Worm (Caenorhabditis elegans) whole organism, late embryonic: Measurements from ENCODE around the gene mks-5.

Source experiments
- C08G9.2 ChIP-seq: sonication (generic microtip); optimal IDR thresholded peaks from 2 replicates; lab custom pipeline; 2016; ENCODE audit warnings: mild to moderate bottlenecking, missing genetic modification characterization, moderate library complexity, missing compliant biosample characterization
- F13H6.1 ChIP-seq: sonication (generic microtip); optimal IDR thresholded peaks from 2 replicates; lab custom pipeline; 2016; ENCODE audit warnings: missing genetic modification characterization, missing compliant biosample characterization
- K09A11.1 ChIP-seq: sonication (generic microtip); optimal IDR thresholded peaks from 2 replicates; lab custom pipeline; 2017; ENCODE audit warnings: antibody characterized with exemption, mild to moderate bottlenecking, missing genetic modification characterization, missing compliant biosample characterization; ENCODE audit not compliant: insufficient read depth
- T23F11.4 ChIP-seq: fragments of 200-800 bp; sonication (Bioruptor generic); optimal IDR thresholded peaks from 2 replicates; lab custom pipeline; 2018; ENCODE audit warnings: mild to moderate bottlenecking, missing genetic modification characterization, missing compliant biosample characterization
- ahr-1 ChIP-seq: sonication (generic microtip); optimal IDR thresholded peaks from 2 replicates; lab custom pipeline; 2016; ENCODE audit warnings: missing genetic modification characterization, missing compliant biosample characterization
- ama-1 ChIP-seq: fragments of 150-350 bp; optimal IDR thresholded peaks from 2 replicates; lab custom pipeline; 2014
- ceh-18 ChIP-seq: sonication (generic microtip); optimal IDR thresholded peaks from 2 replicates; lab custom pipeline; 2016; ENCODE audit warnings: missing genetic modification characterization, missing compliant biosample characterization
- ceh-2 ChIP-seq: sonication (generic microtip); optimal IDR thresholded peaks from 2 replicates; lab custom pipeline; 2016; ENCODE audit warnings: missing genotype, missing genetic modification characterization, missing compliant biosample characterization
- ceh-45 ChIP-seq: fragments of 200-800 bp; sonication (Bioruptor generic); IDR thresholded peaks from 2 replicates; pipeline ENCODE4 v1.3.6; 2022; ENCODE audit warnings: missing genetic modification reagents, missing genetic modification characterization, missing compliant biosample characterization
- ceh-48 ChIP-seq: sonication (generic microtip); optimal IDR thresholded peaks from 2 replicates; lab custom pipeline; 2016; ENCODE audit warnings: missing genetic modification characterization, inconsistent platforms, missing compliant biosample characterization
- ceh-9 ChIP-seq: sonication (generic microtip); optimal IDR thresholded peaks from 2 replicates; lab custom pipeline; 2016; ENCODE audit warnings: mild to moderate bottlenecking, missing genetic modification characterization, inconsistent platforms, missing compliant biosample characterization
- dmd-4 ChIP-seq: sonication (generic microtip); optimal IDR thresholded peaks from 2 replicates; lab custom pipeline; 2016; ENCODE audit warnings: borderline replicate concordance, missing genetic modification characterization, missing compliant biosample characterization
- dve-1 ChIP-seq: sonication (generic microtip); optimal IDR thresholded peaks from 2 replicates; lab custom pipeline; 2017; ENCODE audit warnings: antibody characterized with exemption, mild to moderate bottlenecking, missing genetic modification characterization, missing compliant biosample characterization
- elt-2 ChIP-seq: sonication (generic microtip); optimal IDR thresholded peaks from 2 replicates; lab custom pipeline; 2016; ENCODE audit warnings: missing genetic modification reagents, missing genetic modification characterization, missing compliant biosample characterization
- elt-4 ChIP-seq: sonication (generic microtip); optimal IDR thresholded peaks from 2 replicates; lab custom pipeline; 2016; ENCODE audit warnings: missing genetic modification characterization, missing compliant biosample characterization
- eyg-1 ChIP-seq: sonication (generic microtip); optimal IDR thresholded peaks from 2 replicates; lab custom pipeline; 2016; ENCODE audit warnings: missing genotype, missing genetic modification characterization, missing compliant biosample characterization
- fkh-6 ChIP-seq: sonication (generic microtip); optimal IDR thresholded peaks from 2 replicates; lab custom pipeline; 2016; ENCODE audit warnings: missing genetic modification characterization, missing compliant biosample characterization
- hlh-13 ChIP-seq: fragments of 200-800 bp; sonication (Bioruptor generic); optimal IDR thresholded peaks from 2 replicates; lab custom pipeline; 2018; ENCODE audit warnings: mild to moderate bottlenecking, missing genetic modification characterization, missing compliant biosample characterization
- hlh-6 ChIP-seq: sonication (generic microtip); optimal IDR thresholded peaks from 2 replicates; lab custom pipeline; 2016; ENCODE audit warnings: missing genotype, missing genetic modification characterization, missing compliant biosample characterization
- hlh-8 ChIP-seq: sonication (generic microtip); optimal IDR thresholded peaks from 2 replicates; lab custom pipeline; 2016; ENCODE audit warnings: missing genotype, missing genetic modification characterization, missing compliant biosample characterization
- lin-11 ChIP-seq: fragments of 200-800 bp; sonication (Bioruptor generic); optimal IDR thresholded peaks from 2 replicates; lab custom pipeline; 2018; ENCODE audit warnings: mild to moderate bottlenecking, missing genetic modification characterization, missing compliant biosample characterization
- nfya-1 ChIP-seq: sonication (generic microtip); optimal IDR thresholded peaks from 2 replicates; lab custom pipeline; 2017; ENCODE audit warnings: missing genetic modification characterization, mild to moderate bottlenecking, missing compliant biosample characterization, antibody characterized with exemption, moderate library complexity
- nhr-11 ChIP-seq: fragments of 150-350 bp; optimal IDR thresholded peaks from 2 replicates; lab custom pipeline; 2014; ENCODE audit warnings: missing biosample characterization, missing genetic modification characterization
- npax-4 ChIP-seq: sonication (generic microtip); optimal IDR thresholded peaks from 2 replicates; lab custom pipeline; 2016; ENCODE audit warnings: missing genetic modification characterization, missing compliant biosample characterization
- pag-3 ChIP-seq: sonication (generic microtip); optimal IDR thresholded peaks from 2 replicates; lab custom pipeline; 2016; ENCODE audit warnings: missing compliant biosample characterization, missing genetic modification characterization, borderline replicate concordance
- pax-1 ChIP-seq: fragments of 150-350 bp; optimal IDR thresholded peaks from 2 replicates; lab custom pipeline; 2014; ENCODE audit warnings: missing biosample characterization, missing genetic modification characterization
- pha-4 ChIP-seq: fragments of 150-350 bp; optimal IDR thresholded peaks from 2 replicates; lab custom pipeline; 2018; ENCODE audit warnings: missing biosample characterization, missing genetic modification reagents, missing genetic modification characterization
- pqm-1 ChIP-seq: sonication (generic microtip); optimal IDR thresholded peaks from 2 replicates; lab custom pipeline; 2016; ENCODE audit warnings: missing genetic modification characterization, missing compliant biosample characterization
- pros-1 ChIP-seq: fragments of 150-350 bp; optimal IDR thresholded peaks from 2 replicates; lab custom pipeline; 2014; ENCODE audit warnings: missing biosample characterization, missing genetic modification reagents, missing genetic modification characterization
- sdc-2 ChIP-seq: sonication (generic microtip); optimal IDR thresholded peaks from 2 replicates; lab custom pipeline; 2016; ENCODE audit warnings: missing genotype, missing genetic modification characterization, missing compliant biosample characterization
- sox-4 ChIP-seq: sonication (generic microtip); optimal IDR thresholded peaks from 2 replicates; lab custom pipeline; 2017; ENCODE audit warnings: mild to moderate bottlenecking, missing genetic modification characterization, inconsistent platforms, missing compliant biosample characterization
- ttx-3 ChIP-seq: sonication (generic microtip); optimal IDR thresholded peaks from 2 replicates; lab custom pipeline; 2016; ENCODE audit warnings: missing genetic modification reagents, missing genetic modification characterization, missing compliant biosample characterization
- unc-42 ChIP-seq: sonication (generic microtip); optimal IDR thresholded peaks from 2 replicates; lab custom pipeline; 2016; ENCODE audit warnings: missing genotype, missing genetic modification characterization, missing compliant biosample characterization
- zip-5 ChIP-seq: sonication (generic microtip); optimal IDR thresholded peaks from 2 replicates; lab custom pipeline; 2016; ENCODE audit warnings: missing genetic modification characterization, missing compliant biosample characterization

Gene mks-5

DNA sequence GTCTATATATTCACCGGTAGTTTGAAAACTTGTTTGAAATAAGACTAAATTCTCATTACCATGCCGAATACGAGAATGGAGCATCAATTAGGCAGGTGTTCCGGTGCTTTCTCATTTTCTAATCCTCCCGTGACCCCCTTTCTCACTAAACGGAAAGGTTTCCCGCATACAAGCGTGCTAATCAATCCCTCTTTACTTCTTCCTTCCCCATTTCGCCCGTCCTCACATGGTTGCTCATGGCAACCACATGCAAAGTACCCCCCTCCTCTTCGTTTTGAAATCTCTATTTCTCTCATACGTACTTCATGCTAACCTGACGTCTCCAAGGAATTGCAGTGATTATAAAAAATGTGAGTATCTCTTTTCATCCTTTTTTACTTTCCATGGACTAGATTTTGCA lies at the start of gene mks-5:
Gene mks-5, plus strand, starts transcription at position 301 of the 400 bp plus-strand sequence.
- TF ChIP-seq pros-1 (tag; lab: Kevin White, UChicago) (no peak), pax-1 (no peak), npax-4 (tag; lab: Kevin White, UChicago) (no peak), pha-4 (tag; lab: Kevin White, UChicago) (no peak), nfya-1 (tag; lab: Kevin White, UChicago) (no peak), hlh-8 (tag; lab: Kevin White, UChicago) (no peak)
- TF ChIP-seq, all 69 proteins: peak for 0

DNA sequence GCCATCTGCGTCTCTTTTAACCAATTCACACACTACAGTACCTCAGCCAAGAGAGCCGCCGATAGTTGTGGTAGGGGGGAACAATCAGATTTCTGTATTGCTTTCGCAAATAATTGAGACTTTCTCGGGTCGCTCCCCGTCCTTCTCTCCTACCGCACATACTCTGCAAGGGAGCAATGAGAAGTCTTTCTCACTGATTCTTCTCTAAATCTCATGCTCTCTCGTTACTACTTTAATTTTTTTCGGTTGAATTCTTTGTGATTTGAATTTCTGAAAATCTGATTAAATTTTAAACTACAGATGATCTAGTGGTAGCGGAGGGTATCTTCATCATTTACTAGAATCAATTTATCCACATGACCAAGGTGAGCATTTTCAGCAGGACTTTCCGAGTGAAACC lies 44.7 kb upstream of the mks-5 start, which contains the start of gene ptb-1:
Gene ptb-1, plus strand, starts transcription at position 301 of the 400 bp plus-strand sequence.
- TF ChIP-seq ceh-48 (tag; lab: Kevin White, UChicago) (no peak), pqm-1 (no peak), ttx-3 (tag; lab: Kevin White, UChicago) (no peak), dmd-4 (tag; lab: Kevin White, UChicago) (no peak), hlh-6 (tag; lab: Kevin White, UChicago) (no peak), T23F11.4 (GFP tag; lab: Kevin White, UChicago) (no peak), ceh-45 (GFP tag; lab: Robert Waterston, UW) (no peak), ceh-2 (tag; lab: Kevin White, UChicago) (no peak), pag-3 (tag; lab: Kevin White, UChicago) (no peak), zip-5 (tag; lab: Kevin White, UChicago) (no peak), pros-1 (tag; lab: Kevin White, UChicago) (no peak), lin-11 (no peak), C08G9.2 (tag; lab: Kevin White, UChicago) (no peak), elt-4 (no peak)

DNA sequence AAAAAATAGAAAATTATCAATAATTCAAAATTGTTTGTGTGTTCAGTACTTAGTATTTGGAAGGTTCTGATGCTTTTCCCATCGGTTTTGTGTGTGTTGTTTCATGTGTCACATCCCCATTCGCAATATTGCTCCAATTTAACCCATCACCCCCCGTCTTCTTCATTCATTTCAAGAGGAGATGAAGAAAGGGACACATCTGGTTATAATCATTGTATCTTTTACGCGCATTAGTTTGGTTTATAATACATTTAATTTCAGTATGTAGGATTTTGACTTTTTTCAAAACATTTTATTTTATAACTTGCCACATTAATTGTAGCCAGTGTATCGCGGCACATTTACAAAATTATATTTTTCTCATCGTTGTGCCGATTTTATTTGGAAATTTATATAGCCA lies 39.9 kb upstream of the mks-5 start:
- no peak for TF ChIP-seq eyg-1 (tag; lab: Kevin White, UChicago)
- no peak for TF ChIP-seq fkh-6
- TF ChIP-seq pax-1: no peak

DNA sequence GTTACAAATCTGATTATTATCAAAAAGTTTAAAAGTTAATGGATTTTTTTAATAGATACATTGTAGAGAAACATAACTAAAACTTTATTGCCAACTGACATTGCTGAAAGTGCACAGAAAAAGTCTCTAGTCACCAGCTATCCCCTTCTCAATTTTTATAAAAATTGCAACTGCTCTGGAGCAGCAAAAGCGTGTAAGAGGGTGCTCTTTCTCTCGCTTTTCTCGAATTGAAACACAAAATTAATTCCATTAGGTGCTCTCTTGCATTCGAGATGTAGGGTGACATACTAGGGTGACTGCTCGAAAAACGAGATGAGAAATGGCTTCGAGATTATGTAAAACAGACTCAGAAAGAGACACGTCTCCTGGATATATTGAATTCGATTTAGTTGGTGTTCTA lies 39.4 kb upstream of the mks-5 start:
- TF ChIP-seq fkh-6: no peak
- TF ChIP-seq hlh-13 (GFP tag; lab: Kevin White, UChicago): no peak
- TF ChIP-seq K09A11.1 (tag; lab: Kevin White, UChicago): no peak
- no peak for TF ChIP-seq dmd-4 (tag; lab: Kevin White, UChicago)
- TF ChIP-seq sdc-2: no peak
- TF ChIP-seq ama-1: no peak
- no peak for TF ChIP-seq npax-4 (tag; lab: Kevin White, UChicago)
- no peak for TF ChIP-seq ahr-1
- TF ChIP-seq nfya-1 (tag; lab: Kevin White, UChicago): no peak
- no peak for TF ChIP-seq sox-4 (tag; lab: Kevin White, UChicago)
- TF ChIP-seq F13H6.1 (tag; lab: Kevin White, UChicago): no peak
- TF ChIP-seq ceh-9 (tag; lab: Kevin White, UChicago): no peak
- no peak for TF ChIP-seq lin-11
- TF ChIP-seq pha-4 (tag; lab: Kevin White, UChicago): no peak
- no peak for TF ChIP-seq ceh-18 (tag; lab: Kevin White, UChicago)
- TF ChIP-seq dve-1 (tag; lab: Kevin White, UChicago): no peak
- no peak for TF ChIP-seq pros-1 (tag; lab: Kevin White, UChicago)

DNA sequence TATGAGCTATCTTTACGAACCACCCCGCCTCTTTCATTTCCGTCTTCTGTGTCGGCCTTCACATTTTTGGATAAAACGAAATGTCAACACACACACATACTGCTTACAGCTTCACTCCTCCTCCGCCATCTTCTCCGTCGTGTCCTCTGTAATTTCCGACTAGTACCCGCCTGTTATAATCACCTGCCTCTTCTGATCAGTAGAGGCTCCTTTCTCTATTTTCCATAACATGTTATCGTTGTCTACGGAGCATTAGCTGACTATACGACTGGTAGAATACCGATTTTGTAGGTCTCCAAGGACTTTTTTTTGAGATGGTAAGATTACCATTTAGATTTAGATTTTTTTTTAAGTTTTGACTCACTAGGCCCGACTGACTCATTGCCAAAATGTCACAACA lies 35.1 kb upstream of the mks-5 start:
- no peak for TF ChIP-seq nhr-11 (tag; lab: Kevin White, UChicago)
- no peak for TF ChIP-seq dmd-4 (tag; lab: Kevin White, UChicago)
- no peak for TF ChIP-seq unc-42
- no peak for TF ChIP-seq elt-2 (tag; lab: Kevin White, UChicago)
